Worm (Caenorhabditis elegans): ENCODE measurements around the gene spp-10.

Gene spp-10

ce11 chrIV:8432709-8433108, 44.3 kb upstream of the spp-10 start, which contains the start of the genes T26A8.4 and pdtf-1 (continued):
- peak; percentile 99 to 100 for TF ChIP-seq lsy-2 (tag; optimal IDR thresholded peaks at IDR 0.05)
- TF ChIP-seq nhr-42 (GFP tag; IDR thresholded peaks at IDR 0.05): peak; percentile 87
- TF ChIP-seq jun-1 (tag; optimal IDR thresholded peaks at IDR 0.05): peak; percentile 68
- TF ChIP-seq attf-4 (tag; optimal IDR thresholded peaks at IDR 0.05): no peak
- TF ChIP-seq nhr-28 (tag; optimal IDR thresholded peaks at IDR 0.05): peak; percentile 86
- TF ChIP-seq nhr-237 (tag; optimal IDR thresholded peaks at IDR 0.05): peak; percentile 52
- TF ChIP-seq hlh-30 (tag; optimal IDR thresholded peaks at IDR 0.05; ENCODE audit: insufficient read depth): peak; percentile 99
- TF ChIP-seq nhr-6 (tag; optimal IDR thresholded peaks at IDR 0.05): peak; percentile 99
- TF ChIP-seq zfp-3 (GFP tag; conservative IDR thresholded peaks at IDR 0.05): peak; percentile 80

- no peak for TF ChIP-seq F26F4.8 (GFP tag; conservative IDR thresholded peaks at IDR 0.05)
- TF ChIP-seq dmd-8 (GFP tag; IDR thresholded peaks at IDR 0.05): no peak
- TF ChIP-seq unc-62 (GFP tag; optimal IDR thresholded peaks at IDR 0.05 in 1 of 2): no peak
- no peak for TF ChIP-seq unc-62 (tag; optimal IDR thresholded peaks at IDR 0.05)
Measured at ce11 chrIV:8446904-8447303, 30.1 kb upstream of the spp-10 start, which contains the start of gene T01B11.1. T01B11.1 (plus strand) TSS chrIV:8447204.

- TF ChIP-seq aha-1 (tag) (peak; percentile 98), F26F4.8 (GFP tag; conservative IDR thresholded peaks at IDR 0.05) (no peak), hlh-11 (tag; optimal IDR thresholded peaks at IDR 0.05) (no peak)
Measured at ce11 chrIV:8449869-8450268, 27.1 kb upstream of the spp-10 start.

ce11 chrIV:8450534-8450933, 26.4 kb upstream of the spp-10 start:
- TF ChIP-seq unc-39 (tag; optimal IDR thresholded peaks at IDR 0.05) (no peak), duxl-1 (tag; optimal IDR thresholded peaks at IDR 0.05; ENCODE audit: poor library complexity) (no peak), dve-1 (tag; optimal IDR thresholded peaks at IDR 0.05; ENCODE audit: insufficient read depth) (peak; percentile 81), hlh-11 (tag; optimal IDR thresholded peaks at IDR 0.05) (peak; percentile 59), pqm-1 (tag; optimal IDR thresholded peaks at IDR 0.05) (peak; percentile 96), dmd-6 (GFP tag; IDR thresholded peaks at IDR 0.05) (peak; percentile 60), ceh-28 (tag; optimal IDR thresholded peaks at IDR 0.05) (no peak), daf-16 (GFP tag; optimal IDR thresholded peaks at IDR 0.05) (no peak), daf-16 (tag; optimal IDR thresholded peaks at IDR 0.05) (peak; percentile 62), mdl-1 (tag; optimal IDR thresholded peaks at IDR 0.05) (peak in 1 of 2 experiments; percentile 23), R02D3.7 (tag; optimal IDR thresholded peaks at IDR 0.05) (no peak), egl-43 (GFP tag; IDR thresholded peaks at IDR 0.05) (no peak), dmd-8 (GFP tag; IDR thresholded peaks at IDR 0.05) (no peak), sdz-12 (GFP tag; optimal IDR thresholded peaks at IDR 0.05) (no peak), nhr-77 (tag; optimal IDR thresholded peaks at IDR 0.05) (peak; percentile 8), mxl-3 (GFP tag; optimal IDR thresholded peaks at IDR 0.05) (peak; percentile 78), aha-1 (tag) (no peak), lsy-2 (tag; optimal IDR thresholded peaks at IDR 0.05) (peak in 1 of 2 experiments; percentile 22), nhr-28 (tag; optimal IDR thresholded peaks at IDR 0.05) (peak; percentile 79), ces-1 (GFP tag; optimal IDR thresholded peaks at IDR 0.05) (no peak), rbr-2 (tag; optimal IDR thresholded peaks at IDR 0.05) (no peak)

ce11 chrIV:8451709-8452248, 25.2 kb upstream of the spp-10 start, which contains the start of gene eppl-1:
eppl-1 (minus strand) TSS chrIV:8451759.
- TF ChIP-seq pqm-1 (tag; optimal IDR thresholded peaks at IDR 0.05): peak; percentile 58
- TF ChIP-seq dmd-6 (GFP tag; IDR thresholded peaks at IDR 0.05): peak; percentile 68
- TF ChIP-seq aha-1 (tag): peak; percentile 49
- peak; percentile 38 for TF ChIP-seq dve-1 (tag; optimal IDR thresholded peaks at IDR 0.05; ENCODE audit: insufficient read depth)
- TF ChIP-seq hlh-11 (tag; optimal IDR thresholded peaks at IDR 0.05): peak; percentile 55
- no peak for TF ChIP-seq dmd-8 (GFP tag; IDR thresholded peaks at IDR 0.05)
- TF ChIP-seq mxl-3 (GFP tag; optimal IDR thresholded peaks at IDR 0.05): peak; percentile 64
- no peak for TF ChIP-seq spr-1 (tag; optimal IDR thresholded peaks at IDR 0.05)
- TF ChIP-seq mes-2 (tag; optimal IDR thresholded peaks at IDR 0.05; ENCODE audit: poor library complexity, severe bottlenecking): no peak
- TF ChIP-seq ceh-28 (tag; optimal IDR thresholded peaks at IDR 0.05): no peak
